Fruit fly (Drosophila melanogaster) whole organism, embryonic: ENCODE data around the gene SMC3.
A peak's percentile ranks its signal among the peaks of the same experiment; 100 is the strongest.

Experiments used
- Abd-B ChIP-seq: fragments of 200-800 bp; sonication (Bioruptor generic); optimal IDR thresholded peaks from 2 replicates; lab custom pipeline; 2018; ENCODE audit warnings: missing biosample characterization, mild to moderate bottlenecking, missing genetic modification characterization, moderate library complexity
- Blimp-1 ChIP-seq: fragments of 200-800 bp; sonication (Bioruptor generic); optimal IDR thresholded peaks from 3 replicates; lab custom pipeline; 2018; ENCODE audit warnings: missing biosample characterization, missing genetic modification characterization, mild to moderate bottlenecking, moderate library complexity, missing genetic modification reagents
- BtbVII ChIP-seq: fragments of 200-800 bp; sonication (Bioruptor generic); optimal IDR thresholded peaks from 3 replicates; lab custom pipeline; 2017; ENCODE audit warnings: missing biosample characterization, mild to moderate bottlenecking, missing genetic modification characterization
- Bteb2 ChIP-seq: fragments of 200-800 bp; sonication (Bioruptor generic); optimal IDR thresholded peaks from 2 replicates; lab custom pipeline; 2016; ENCODE audit warnings: missing biosample characterization, missing genetic modification characterization
- CG10366 ChIP-seq: fragments of 200-800 bp; sonication (Bioruptor generic); IDR thresholded peaks from 2 replicates; pipeline ENCODE4 v1.3.6; 2022; ENCODE audit warnings: missing biosample characterization, missing genetic modification characterization
- CG10462 ChIP-seq: fragments of 200-800 bp; sonication (Bioruptor generic); optimal IDR thresholded peaks from 2 replicates; lab custom pipeline; 2016; ENCODE audit warnings: missing biosample characterization, missing genetic modification characterization
- CG11093 ChIP-seq: fragments of 200-800 bp; sonication (Bioruptor generic); IDR thresholded peaks from 3 replicates; pipeline ENCODE4 v1.3.6; 2022; ENCODE audit warnings: missing biosample characterization, missing genetic modification characterization
- CG12104 ChIP-seq: fragments of 200-800 bp; sonication (Bioruptor generic); optimal IDR thresholded peaks from 3 replicates; lab custom pipeline; 2016; ENCODE audit warnings: missing biosample characterization, missing genetic modification characterization
- CG1647 ChIP-seq: fragments of 200-800 bp; sonication (Bioruptor generic); optimal IDR thresholded peaks from 3 replicates; lab custom pipeline; 2016; ENCODE audit warnings: missing biosample characterization, missing genetic modification characterization
- CG17568 ChIP-seq: fragments of 200-800 bp; sonication (Bioruptor generic); optimal IDR thresholded peaks from 2 replicates; lab custom pipeline; 2018; ENCODE audit warnings: missing biosample characterization, mild to moderate bottlenecking, missing genetic modification characterization, moderate library complexity
- CG18262 ChIP-seq: fragments of 200-800 bp; optimal IDR thresholded peaks from 3 replicates; lab custom pipeline; 2019; ENCODE audit warnings: missing biosample characterization, mild to moderate bottlenecking, missing genetic modification characterization, moderate library complexity
- CG18764 ChIP-seq: fragments of 200-800 bp; sonication (Bioruptor generic); optimal IDR thresholded peaks from 3 replicates; lab custom pipeline; 2016; ENCODE audit warnings: missing biosample characterization, missing genetic modification characterization
- CG2202 ChIP-seq: fragments of 200-800 bp; sonication (Bioruptor generic); optimal IDR thresholded peaks from 2 replicates; lab custom pipeline; 2018; ENCODE audit warnings: missing biosample characterization, mild to moderate bottlenecking, missing genetic modification characterization
- CG3163 ChIP-seq: fragments of 200-800 bp; sonication (Bioruptor generic); optimal IDR thresholded peaks from 3 replicates; lab custom pipeline; 2016; ENCODE audit warnings: missing biosample characterization, missing genetic modification characterization
- CG34376 ChIP-seq: fragments of 200-800 bp; sonication (Bioruptor generic); optimal IDR thresholded peaks from 2 replicates; lab custom pipeline; 2018; ENCODE audit warnings: missing biosample characterization, mild to moderate bottlenecking, missing genetic modification characterization
- CG42726 ChIP-seq: fragments of 200-800 bp; sonication (Bioruptor generic); IDR thresholded peaks from 2 replicates; pipeline ENCODE4 v1.3.6; 2022; ENCODE audit warnings: missing biosample characterization, missing genetic modification characterization; ENCODE audit not compliant: partially characterized antibody
- CG4820 ChIP-seq: fragments of 200-800 bp; sonication (Bioruptor generic); optimal IDR thresholded peaks from 3 replicates; lab custom pipeline; 2016; ENCODE audit warnings: missing biosample characterization, missing genetic modification characterization
- CG6654 ChIP-seq: fragments of 200-800 bp; sonication (Bioruptor generic); optimal IDR thresholded peaks from 2 replicates; lab custom pipeline; 2017; ENCODE audit warnings: missing biosample characterization, mild to moderate bottlenecking, missing genetic modification characterization
- CG6813 ChIP-seq: fragments of 200-800 bp; sonication (Bioruptor generic); optimal IDR thresholded peaks from 2 replicates; lab custom pipeline; 2017; ENCODE audit warnings: missing biosample characterization, missing genetic modification characterization, mild to moderate bottlenecking, moderate library complexity, missing genetic modification reagents
- CG8388 ChIP-seq: fragments of 200-800 bp; sonication (Bioruptor generic); optimal IDR thresholded peaks from 2 replicates; lab custom pipeline; 2019; ENCODE audit warnings: missing biosample characterization, mild to moderate bottlenecking, missing genetic modification characterization, moderate library complexity
- CG9932 ChIP-seq: fragments of 200-800 bp; sonication (Bioruptor generic); IDR thresholded peaks from 2 replicates; pipeline ENCODE4 v1.3.6; 2022; ENCODE audit warnings: missing biosample characterization, missing genetic modification characterization
- Chrac-16 ChIP-seq: fragments of 200-800 bp; sonication (Bioruptor generic); optimal IDR thresholded peaks from 3 replicates; lab custom pipeline; 2016; ENCODE audit warnings: missing biosample characterization, missing genetic modification characterization
- CoRest ChIP-seq: fragments of 200-800 bp; sonication (Bioruptor generic); optimal IDR thresholded peaks from 3 replicates; lab custom pipeline; 2018; ENCODE audit warnings: missing biosample characterization, mild to moderate bottlenecking, missing genetic modification characterization, moderate library complexity
- D ChIP-seq, 2 experiments: fragments of 200-800 bp in 1 of 2; fragments of >200 bp in 1 of 2; sonication (Bioruptor generic) in 1 of 2; optimal IDR thresholded peaks; 2 replicates in 1 of 2; 3 replicates in 1 of 2; lab custom pipeline; 2017; ENCODE audit warnings: mild to moderate bottlenecking in 1 of 2, missing biosample characterization in 1 of 2, missing genetic modification characterization in 1 of 2, missing genetic modification reagents in 1 of 2
- Dbx ChIP-seq: fragments of 200-800 bp; sonication (Bioruptor generic); IDR thresholded peaks from 3 replicates; pipeline ENCODE4 v1.3.6; 2022; ENCODE audit warnings: missing biosample characterization, missing genetic modification characterization
- Deaf1 ChIP-seq: fragments of 200-800 bp; optimal IDR thresholded peaks from 3 replicates; lab custom pipeline; 2019; ENCODE audit warnings: missing biosample characterization, mild to moderate bottlenecking, missing genetic modification characterization, moderate library complexity
- Dp ChIP-seq: fragments of 200-800 bp; sonication (Bioruptor generic); optimal IDR thresholded peaks from 2 replicates; lab custom pipeline; 2018; ENCODE audit warnings: missing biosample characterization, mild to moderate bottlenecking, missing genetic modification characterization, moderate library complexity
- Hey ChIP-seq: fragments of 200-800 bp; sonication (Bioruptor generic); optimal IDR thresholded peaks from 3 replicates; lab custom pipeline; 2018; ENCODE audit warnings: missing biosample characterization, mild to moderate bottlenecking, missing genetic modification characterization
- Lim3 ChIP-seq: fragments of 200-800 bp; sonication (Bioruptor generic); IDR thresholded peaks from 2 replicates; pipeline ENCODE4 v1.3.6; 2022; ENCODE audit warnings: missing biosample characterization, missing genetic modification characterization
- MTF-1 ChIP-seq: fragments of 200-800 bp; sonication (Bioruptor generic); optimal IDR thresholded peaks from 2 replicates; lab custom pipeline; 2018; ENCODE audit warnings: missing biosample characterization, mild to moderate bottlenecking, missing genetic modification characterization, borderline replicate concordance
- Meics ChIP-seq: fragments of 200-800 bp; sonication (Bioruptor generic); optimal IDR thresholded peaks from 2 replicates; lab custom pipeline; 2017; ENCODE audit warnings: missing biosample characterization, mild to moderate bottlenecking, missing genetic modification characterization
- PHDP ChIP-seq: fragments of 200-800 bp; sonication (Bioruptor generic); optimal IDR thresholded peaks from 3 replicates; lab custom pipeline; 2018; ENCODE audit warnings: missing biosample characterization, mild to moderate bottlenecking, missing genetic modification characterization, moderate library complexity
- Pdp1 ChIP-seq, 2 experiments: fragments of 200-800 bp; sonication (Bioruptor generic); optimal IDR thresholded peaks; 3 replicates each; lab custom pipeline; 2016; ENCODE audit warnings: missing biosample characterization in 2 of 2, missing genetic modification characterization in 2 of 2, mild to moderate bottlenecking in 1 of 2, moderate library complexity in 1 of 2
- Ravus ChIP-seq: fragments of 200-800 bp; sonication (Bioruptor generic); IDR thresholded peaks from 2 replicates; pipeline ENCODE4 v1.3.6; 2022; ENCODE audit warnings: missing biosample characterization, missing genetic modification characterization
- Sin3A ChIP-seq: fragments of >200 bp; optimal IDR thresholded peaks from 2 replicates; lab custom pipeline; 2018
- Sox102F ChIP-seq: fragments of 200-800 bp; sonication (Bioruptor generic); optimal IDR thresholded peaks from 2 replicates; lab custom pipeline; 2018; ENCODE audit warnings: missing biosample characterization, mild to moderate bottlenecking, missing genetic modification characterization, moderate library complexity
- Sry-δ ChIP-seq: fragments of 200-800 bp; sonication (Bioruptor generic); optimal IDR thresholded peaks from 2 replicates; lab custom pipeline; 2016; ENCODE audit warnings: missing biosample characterization, missing genetic modification characterization
- Usf ChIP-seq: fragments of 200-800 bp; sonication (Bioruptor generic); optimal IDR thresholded peaks from 2 replicates; lab custom pipeline; 2017; ENCODE audit warnings: missing genotype, missing biosample characterization, missing genetic modification characterization
- ac ChIP-seq: fragments of 200-800 bp; sonication (Bioruptor generic); optimal IDR thresholded peaks from 3 replicates; lab custom pipeline; 2017; ENCODE audit warnings: missing biosample characterization, mild to moderate bottlenecking, missing genetic modification characterization
- btn ChIP-seq: fragments of 200-800 bp; sonication (Bioruptor generic); optimal IDR thresholded peaks from 2 replicates; lab custom pipeline; 2016; ENCODE audit warnings: missing biosample characterization, missing genetic modification characterization
- dmrt11E ChIP-seq: fragments of 200-800 bp; sonication (Bioruptor generic); optimal IDR thresholded peaks from 3 replicates; lab custom pipeline; 2018; ENCODE audit warnings: missing biosample characterization, mild to moderate bottlenecking, missing genetic modification characterization, moderate library complexity
- en ChIP-seq: fragments of 200-800 bp; sonication (Bioruptor generic); optimal IDR thresholded peaks from 2 replicates; lab custom pipeline; 2016; ENCODE audit warnings: missing biosample characterization, missing genetic modification characterization
- eyg ChIP-seq: fragments of 200-800 bp; sonication (Bioruptor generic); optimal IDR thresholded peaks from 3 replicates; lab custom pipeline; 2016; ENCODE audit warnings: missing biosample characterization, missing genetic modification characterization
- jigr1 ChIP-seq: fragments of 200-800 bp; sonication (Bioruptor generic); IDR thresholded peaks from 3 replicates; pipeline ENCODE4 v1.3.6; 2022; ENCODE audit warnings: missing biosample characterization, missing genetic modification characterization
- kay ChIP-seq: fragments of 200-800 bp; sonication (Bioruptor generic); optimal IDR thresholded peaks from 2 replicates; lab custom pipeline; 2016; ENCODE audit warnings: missing biosample characterization, missing genetic modification characterization
- ken ChIP-seq: fragments of 200-800 bp; sonication (Bioruptor generic); IDR thresholded peaks from 3 replicates; pipeline ENCODE4 v1.3.6; 2022; ENCODE audit warnings: missing biosample characterization, missing genetic modification characterization
- oc ChIP-seq: fragments of 200-800 bp; sonication (Bioruptor generic); optimal IDR thresholded peaks from 2 replicates; lab custom pipeline; 2018; ENCODE audit warnings: missing biosample characterization, mild to moderate bottlenecking, missing genetic modification characterization, moderate library complexity
- pum ChIP-seq: fragments of 200-800 bp; sonication (Bioruptor generic); optimal IDR thresholded peaks from 2 replicates; lab custom pipeline; 2016; ENCODE audit warnings: missing biosample characterization, missing genetic modification characterization
- repo ChIP-seq: fragments of 200-800 bp; sonication (Bioruptor generic); optimal IDR thresholded peaks from 2 replicates; lab custom pipeline; 2016; ENCODE audit warnings: missing biosample characterization, missing genetic modification characterization
- sob ChIP-seq: fragments of 200-800 bp; sonication (Bioruptor generic); IDR thresholded peaks from 2 replicates; pipeline ENCODE4 v1.3.6; 2022; ENCODE audit warnings: missing biosample characterization, missing genetic modification characterization
- ssp ChIP-seq: fragments of 200-800 bp; sonication (Bioruptor generic); IDR thresholded peaks from 2 replicates; pipeline ENCODE4 v1.3.6; 2022; ENCODE audit warnings: missing biosample characterization, missing genetic modification characterization
- vfl ChIP-seq: fragments of 200-800 bp; sonication (Bioruptor generic); optimal IDR thresholded peaks from 2 replicates; lab custom pipeline; 2016; ENCODE audit warnings: missing biosample characterization, missing genetic modification characterization

SMC3 gene

DNA sequence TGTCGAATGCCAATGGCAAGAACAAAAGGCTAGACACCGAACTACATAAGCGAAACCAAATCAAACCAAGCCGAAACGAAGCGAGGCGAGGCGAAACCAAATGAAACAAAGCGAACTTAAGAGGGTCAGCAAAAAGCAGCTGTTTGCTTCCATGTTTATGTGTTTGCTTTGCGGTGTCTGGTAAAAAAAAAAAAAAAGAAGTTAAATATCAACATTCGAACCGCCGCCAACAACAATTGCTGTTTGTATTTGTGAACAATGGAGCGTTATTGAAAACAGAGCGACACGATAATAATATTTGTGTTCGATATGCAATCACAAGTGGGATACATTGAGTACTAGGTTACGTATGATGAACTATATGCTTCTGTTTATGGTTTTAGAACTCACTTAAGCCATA lies 19.6 kb downstream of the SMC3 start (continued):
- TF ChIP-seq jigr1 (GFP tag; lab: Robert Waterston, UW) (no peak), pum (GFP tag; lab: Kevin White, UChicago) (no peak), MTF-1 (GFP tag; lab: Kevin White, UChicago) (no peak), Dbx (GFP tag; lab: Robert Waterston, UW) (no peak), Pdp1 (GFP tag; optimal IDR thresholded peaks at IDR 0.05; lab: Kevin White, UChicago) (no peak), CG18262 (tag; lab: Kevin White, UChicago) (no peak), Usf (GFP tag; lab: Kevin White, UChicago) (no peak), eyg (GFP tag; lab: Kevin White, UChicago) (peak; percentile 44), oc (tag; lab: Kevin White, UChicago) (no peak), Ravus (no peak), ken (GFP tag; lab: Robert Waterston, UW) (no peak), D (optimal IDR thresholded peaks at IDR 0.05; lab: Kevin White, UChicago) (no peak), D (GFP tag; optimal IDR thresholded peaks at IDR 0.05; lab: Kevin White, UChicago) (no peak), Bteb2 (GFP tag; lab: Kevin White, UChicago) (no peak), CG8388 (GFP tag; lab: Kevin White, UChicago) (no peak), sob (GFP tag; lab: Robert Waterston, UW) (peak; percentile 61; the same call in 1 of the 2 replicates), CG18764 (GFP tag; lab: Kevin White, UChicago) (no peak), CG3163 (GFP tag; lab: Kevin White, UChicago) (no peak), Hey (tag; lab: Kevin White, UChicago) (no peak), CoRest (tag; lab: Kevin White, UChicago) (no peak), en (GFP tag; lab: Kevin White, UChicago) (no peak), Lim3 (no peak), PHDP (peak; percentile 50), CG34376 (GFP tag; lab: Kevin White, UChicago) (no peak), CG42726 (no peak), Chrac-16 (GFP tag; lab: Kevin White, UChicago) (no peak), Sin3A (no peak), CG6813 (GFP tag; lab: Kevin White, UChicago) (peak; percentile 37), repo (GFP tag; lab: Kevin White, UChicago) (no peak), CG4820 (GFP tag; lab: Kevin White, UChicago) (no peak), ssp (GFP tag; lab: Robert Waterston, UW) (no peak), BtbVII (GFP tag; lab: Kevin White, UChicago) (peak; percentile 65), Dp (GFP tag; lab: Kevin White, UChicago) (no peak), Blimp-1 (GFP tag; lab: Kevin White, UChicago) (no peak), CG1647 (GFP tag; lab: Kevin White, UChicago) (no peak), Sox102F (GFP tag; lab: Kevin White, UChicago) (no peak), ac (GFP tag; lab: Kevin White, UChicago) (peak; percentile 8), CG17568 (GFP tag; lab: Kevin White, UChicago) (peak; percentile 71), CG10366 (no peak), btn (no peak), vfl (GFP tag; lab: Kevin White, UChicago) (no peak), Meics (GFP tag; lab: Kevin White, UChicago) (peak; percentile 63), kay (GFP tag; lab: Kevin White, UChicago) (no peak), CG2202 (no peak), CG12104 (GFP tag; lab: Kevin White, UChicago) (no peak), Sry-δ (GFP tag; lab: Kevin White, UChicago) (no peak), dmrt11E (peak; percentile 19), Abd-B (no peak), CG11093 (GFP tag; lab: Robert Waterston, UW) (no peak), CG6654 (GFP tag; lab: Kevin White, UChicago) (no peak), CG10462 (GFP tag; lab: Kevin White, UChicago) (no peak), Deaf1 (no peak), CG9932 (GFP tag; lab: Robert Waterston, UW) (no peak)
